Fruit fly (Drosophila melanogaster) S2 (cell line): ENCODE measurements around the gene CG12517.

Experiments
- CG8478 ChIP-seq: fragments of >200 bp; optimal IDR thresholded peaks from 2 replicates; lab custom pipeline; 2018
- CTCF ChIP-seq, 2 experiments: fragments of >200 bp; optimal IDR thresholded peaks; 2 replicates each; lab custom pipeline; 2018

DNA sequence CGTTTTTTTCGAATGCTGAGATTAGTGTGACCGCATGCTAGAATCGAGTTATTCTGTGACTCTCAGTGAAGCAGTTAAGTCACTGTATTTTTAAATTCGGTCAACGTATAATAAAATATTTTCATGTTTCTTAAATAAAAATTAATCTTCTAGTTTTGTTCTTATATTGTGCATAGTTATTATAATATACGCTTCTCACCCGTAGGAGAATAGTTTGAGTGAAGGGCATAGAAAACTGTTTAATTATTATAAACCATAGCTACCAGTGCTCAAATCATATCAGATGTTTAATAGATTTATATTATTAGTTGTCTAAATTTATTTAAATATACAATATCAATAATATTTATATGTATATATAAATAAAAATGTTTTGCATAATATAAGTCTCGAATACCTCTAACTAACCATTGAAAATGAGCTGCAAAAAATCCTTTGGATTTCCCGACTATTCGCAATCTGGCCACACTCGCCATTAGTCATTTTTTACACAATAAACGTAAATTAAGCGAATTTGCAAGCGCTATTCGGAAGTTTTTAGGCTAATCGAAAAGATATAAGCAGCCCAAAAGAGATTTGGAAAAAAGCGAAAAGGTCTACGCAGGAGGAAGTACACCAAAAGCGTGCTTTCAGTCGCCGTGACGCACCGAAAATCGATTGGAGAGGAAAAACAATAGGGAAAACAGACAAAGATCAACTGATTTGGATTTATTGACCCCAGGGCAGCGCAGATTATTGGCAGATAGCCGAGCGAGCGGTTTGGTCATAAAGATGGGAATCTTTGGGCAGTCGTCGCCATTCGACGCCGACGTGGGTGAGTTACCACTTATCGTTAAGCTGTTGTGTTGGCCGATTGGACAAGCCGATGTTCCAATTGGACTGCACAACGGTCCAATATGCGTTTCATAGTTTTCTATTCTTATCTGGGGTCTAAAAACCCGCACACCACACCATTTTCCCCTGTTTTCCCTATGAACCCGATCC is 11.6 kb upstream of the CG12517 start, which contains the start of the genes aurB and Stam:
- TF ChIP-seq CTCF (optimal IDR thresholded peaks at IDR 0.05; lab: Kevin White, UChicago): no peak
- TF ChIP-seq CG8478: no peak
